Worm (Caenorhabditis elegans): ENCODE measurements around the gene F01D4.5.
A peak's percentile ranks its signal among the peaks of the same experiment; 100 is the strongest.

Gene F01D4.5

DNA sequence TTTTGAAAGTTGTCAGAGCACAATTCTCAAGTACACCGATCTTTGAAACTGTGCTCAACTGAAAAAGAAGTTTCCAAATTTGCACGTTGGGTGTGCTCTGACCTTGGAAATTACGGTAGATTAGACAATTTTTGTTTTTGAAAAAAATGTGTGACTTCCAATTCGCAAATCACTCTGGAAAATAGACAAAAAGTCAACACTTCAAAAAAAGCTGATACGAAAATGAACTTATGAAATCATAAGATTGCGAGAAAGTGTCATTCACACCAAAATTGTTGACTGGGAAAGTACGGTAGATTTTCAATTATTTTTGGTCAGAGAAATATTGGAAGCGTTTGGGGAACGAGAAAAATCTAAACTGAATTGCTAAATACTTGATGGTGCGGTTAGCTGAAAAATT is 16.1 kb downstream of the F01D4.5 start (continued):
- TF ChIP-seq ekl-4 (GFP tag; IDR thresholded peaks at IDR 0.05), result no peak
- TF ChIP-seq C06A6.2 (GFP tag; conservative IDR thresholded peaks at IDR 0.05), result no peak
- TF ChIP-seq dpff-1 (tag; optimal IDR thresholded peaks at IDR 0.05), result no peak
- TF ChIP-seq Y79H2A.3 (GFP tag; conservative IDR thresholded peaks at IDR 0.05), result no peak
- no peak for TF ChIP-seq ztf-18 (tag; optimal IDR thresholded peaks at IDR 0.05)
- TF ChIP-seq rcor-1 (GFP tag; IDR thresholded peaks at IDR 0.05), result no peak
- TF ChIP-seq sea-2 (GFP tag; IDR thresholded peaks at IDR 0.05), result no peak
- TF ChIP-seq F23B12.7 (tag; optimal IDR thresholded peaks at IDR 0.05; ENCODE audit: insufficient read depth), result no peak
- no peak for TF ChIP-seq tbp1 (GFP tag; optimal IDR thresholded peaks at IDR 0.05)
- TF ChIP-seq somi-1 (GFP tag; optimal IDR thresholded peaks at IDR 0.05), result no peak
- peak; percentile 89 for TF ChIP-seq nhr-80 (tag; optimal IDR thresholded peaks at IDR 0.05)
- TF ChIP-seq snpc-3.4 (tag; optimal IDR thresholded peaks at IDR 0.05), result no peak
- no peak for TF ChIP-seq dpl-1 (GFP tag; optimal IDR thresholded peaks at IDR 0.05)

ce11 chrIV:10466398-10466797 is 17.1 kb downstream of the F01D4.5 start:
- peak; percentile 73 for TF ChIP-seq nhr-80 (tag; optimal IDR thresholded peaks at IDR 0.05)
- TF ChIP-seq xnd-1 (tag; optimal IDR thresholded peaks at IDR 0.05), result no peak
- peak; percentile 55; the same call in 1 of the 2 replicates for TF ChIP-seq cebp-1 (GFP tag; IDR thresholded peaks at IDR 0.05)
- peak; percentile 57 for TF ChIP-seq cebp-1 (tag; optimal IDR thresholded peaks at IDR 0.05)

DNA sequence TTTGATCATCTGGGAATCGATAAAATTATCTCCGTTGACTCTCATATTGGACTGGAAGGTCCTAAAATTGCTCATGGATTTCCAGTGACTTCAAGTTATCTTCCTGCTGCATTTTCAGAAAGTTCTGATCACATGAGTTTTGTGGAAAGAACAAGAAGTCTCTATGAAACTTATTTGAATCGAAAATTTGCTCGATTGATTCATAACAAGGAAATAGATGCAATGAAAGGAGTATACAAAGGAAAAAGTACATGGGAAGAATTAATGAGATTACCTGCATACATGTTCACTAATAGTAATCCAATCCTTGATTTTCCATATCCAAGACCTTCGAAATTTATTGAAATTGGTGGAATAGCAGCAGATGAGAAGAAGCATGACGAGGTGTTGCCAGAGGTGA is 17.7 kb downstream of the F01D4.5 start:
- no peak for TF ChIP-seq lag-1 (GFP tag; IDR thresholded peaks at IDR 0.05)
- no peak for TF ChIP-seq unc-62 (GFP tag; optimal IDR thresholded peaks at IDR 0.05)
- TF ChIP-seq sdz-38 (tag; optimal IDR thresholded peaks at IDR 0.05), result no peak
- no peak for TF ChIP-seq ceh-100 (GFP tag; IDR thresholded peaks at IDR 0.05)
- TF ChIP-seq mcd-1 (GFP tag; IDR thresholded peaks at IDR 0.05), result no peak
- no peak for TF ChIP-seq ztf-25 (GFP tag; IDR thresholded peaks at IDR 0.05)
- no peak for TF ChIP-seq nhr-179 (tag; optimal IDR thresholded peaks at IDR 0.05)
- TF ChIP-seq F37B4.10 (GFP tag; IDR thresholded peaks at IDR 0.05), result no peak
- no peak for TF ChIP-seq T07F8.4 (tag; optimal IDR thresholded peaks at IDR 0.05)

ce11 chrIV:10463987-10464638 is 19.3 kb downstream of the F01D4.5 start, which contains the start of gene ugt-43:
TSS of gene ugt-43 (plus strand) at chrIV:10464588.
- peak; percentile 2 for TF ChIP-seq nhr-80 (tag; optimal IDR thresholded peaks at IDR 0.05)
- no peak for TF ChIP-seq dpl-1 (GFP tag; optimal IDR thresholded peaks at IDR 0.05)

ce11 chrIV:10463127-10463526 is 20.3 kb downstream of the F01D4.5 start:
- TF ChIP-seq mel-28 (tag; optimal IDR thresholded peaks at IDR 0.05; ENCODE audit: borderline replicate concordance), result no peak
- peak; percentile 4 for TF ChIP-seq chd-7 (tag; optimal IDR thresholded peaks at IDR 0.05)
- TF ChIP-seq egl-44 (GFP tag; IDR thresholded peaks at IDR 0.05), result 0 out of 2 replicates have a peak, but pooled peaks have one; percentile 14
- TF ChIP-seq atf-7 (tag; optimal IDR thresholded peaks at IDR 0.05), result peak; percentile 92
- peak; percentile 19 for TF ChIP-seq tlf-1 (GFP tag; optimal IDR thresholded peaks at IDR 0.05)
- peak; percentile 10 for TF ChIP-seq ztf-22 (GFP tag; optimal IDR thresholded peaks at IDR 0.05)
- no peak for TF ChIP-seq rcor-1 (GFP tag; IDR thresholded peaks at IDR 0.05)
- 0 out of 2 replicates have a peak, but pooled peaks have one; percentile 10 for TF ChIP-seq nfyb-1 (GFP tag; IDR thresholded peaks at IDR 0.05)
- no peak for TF ChIP-seq Y79H2A.3 (GFP tag; conservative IDR thresholded peaks at IDR 0.05)
- no peak for TF ChIP-seq nfya-1 (tag; optimal IDR thresholded peaks at IDR 0.05; ENCODE audit: borderline replicate concordance, insufficient read depth)
- TF ChIP-seq lin-54 (GFP tag; optimal IDR thresholded peaks at IDR 0.05), result no peak
- TF ChIP-seq Y53G8AR.9 (GFP tag; conservative IDR thresholded peaks at IDR 0.05), result no peak
- no peak for TF ChIP-seq tbp1 (GFP tag; optimal IDR thresholded peaks at IDR 0.05)
- no peak for TF ChIP-seq Y53F4B.3 (GFP tag; IDR thresholded peaks at IDR 0.05)
- peak; percentile 88 for TF ChIP-seq nhr-80 (tag; optimal IDR thresholded peaks at IDR 0.05)
- TF ChIP-seq sdz-38 (tag; optimal IDR thresholded peaks at IDR 0.05), result no peak
- no peak for TF ChIP-seq die-1 (tag; optimal IDR thresholded peaks at IDR 0.05)
